Worm (Caenorhabditis elegans): ENCODE data around the gene srh-109.

ce11 chrV:17248915-17249314, 28.7 kb upstream of the srh-109 start, which contains the start of gene clec-243:
- no peak for TF ChIP-seq set-16 (GFP tag; IDR thresholded peaks at IDR 0.05)
- no peak for TF ChIP-seq Y75B8A.6 (GFP tag; IDR thresholded peaks at IDR 0.05)
- TF ChIP-seq unc-62 (GFP tag; optimal IDR thresholded peaks at IDR 0.05 in 1 of 2): no peak
- no peak for TF ChIP-seq unc-62 (tag; optimal IDR thresholded peaks at IDR 0.05)
- no peak for TF ChIP-seq hlh-11 (tag; optimal IDR thresholded peaks at IDR 0.05)
- TF ChIP-seq ceh-82 (tag; optimal IDR thresholded peaks at IDR 0.05): no peak
- TF ChIP-seq egl-27 (tag; optimal IDR thresholded peaks at IDR 0.05): no peak
- no peak for TF ChIP-seq pqm-1 (tag; optimal IDR thresholded peaks at IDR 0.05)
- no peak for TF ChIP-seq lsy-2 (tag; optimal IDR thresholded peaks at IDR 0.05)
- TF ChIP-seq ZK546.5 (tag; optimal IDR thresholded peaks at IDR 0.05): no peak
- no peak for TF ChIP-seq nhr-76 (tag; optimal IDR thresholded peaks at IDR 0.05)
- no peak for TF ChIP-seq pha-4 (GFP tag; IDR thresholded peaks at IDR 0.05)
- TF ChIP-seq pha-4 (tag; optimal IDR thresholded peaks at IDR 0.05): no peak
- no peak for TF ChIP-seq tag-97 (GFP tag; IDR thresholded peaks at IDR 0.05)
- TF ChIP-seq nhr-237 (tag; optimal IDR thresholded peaks at IDR 0.05): no peak

Data from whole organism, L4 larva.